Fruit fly (Drosophila melanogaster): ENCODE results near the gene CG44002.

The CG44002 gene

dm6 chr2L:3188875-3189274 is 18.0 kb upstream of the CG44002 start (continued):
- no peak for TF ChIP-seq bigmax (GFP tag; optimal IDR thresholded peaks at IDR 0.05)
- no peak for TF ChIP-seq CG10274 (GFP tag; optimal IDR thresholded peaks at IDR 0.05)
- no peak for TF ChIP-seq maf-S (GFP tag; optimal IDR thresholded peaks at IDR 0.05)
- 0 out of 2 replicates have a peak, but pooled peaks have one; percentile 22 for TF ChIP-seq E2f1 (GFP tag; IDR thresholded peaks at IDR 0.05)
- TF ChIP-seq wor (GFP tag; IDR thresholded peaks at IDR 0.05), result 0 out of 2 replicates have a peak, but pooled peaks have one; percentile 10
- TF ChIP-seq Hey (tag; optimal IDR thresholded peaks at IDR 0.05), result no peak
- no peak for TF ChIP-seq CG16779 (GFP tag; IDR thresholded peaks at IDR 0.05)
- no peak for TF ChIP-seq CG14710 (tag; optimal IDR thresholded peaks at IDR 0.05)
- no peak for TF ChIP-seq eyg (GFP tag; optimal IDR thresholded peaks at IDR 0.05)
- TF ChIP-seq oc (tag; optimal IDR thresholded peaks at IDR 0.05), result no peak
- peak; percentile 15 for TF ChIP-seq Fer3 (tag; optimal IDR thresholded peaks at IDR 0.05)
- TF ChIP-seq CG1024 (GFP tag; IDR thresholded peaks at IDR 0.05), result 0 out of 2 replicates have a peak, but pooled peaks have one; percentile 8
- no peak for TF ChIP-seq Ets65A (GFP tag)
- peak; percentile 29; the same call in 1 of the 2 replicates for TF ChIP-seq lmd (GFP tag; IDR thresholded peaks at IDR 0.05)
- TF ChIP-seq slou (GFP tag; optimal IDR thresholded peaks at IDR 0.05), result no peak
- no peak for TF ChIP-seq bowl (GFP tag; IDR thresholded peaks at IDR 0.05)
- no peak for TF ChIP-seq CG14965 (GFP tag; optimal IDR thresholded peaks at IDR 0.05; ENCODE audit: borderline replicate concordance)
- no peak for TF ChIP-seq dan (GFP tag; IDR thresholded peaks at IDR 0.05)
- 0 out of 2 replicates have a peak, but pooled peaks have one; percentile 26 for TF ChIP-seq Ada2b (GFP tag; IDR thresholded peaks at IDR 0.05)

- TF ChIP-seq Ets65A (GFP tag), result peak; percentile 9
- TF ChIP-seq CTCF (GFP tag; optimal IDR thresholded peaks at IDR 0.05), result peak; percentile 82
- no peak for TF ChIP-seq CG11695 (GFP tag; IDR thresholded peaks at IDR 0.05)
- TF ChIP-seq dpn (GFP tag; optimal IDR thresholded peaks at IDR 0.05), result no peak
- TF ChIP-seq phol (tag; optimal IDR thresholded peaks at IDR 0.05), result peak; percentile 54
- no peak for TF ChIP-seq usp (GFP tag; optimal IDR thresholded peaks at IDR 0.05)
- no peak for TF ChIP-seq CG42726 (GFP tag; IDR thresholded peaks at IDR 0.05; ENCODE audit: partially characterized antibody)
These were observed 12.3 kb upstream of the CG44002 start for dm6 chr2L:3183205-3183604.

DNA sequence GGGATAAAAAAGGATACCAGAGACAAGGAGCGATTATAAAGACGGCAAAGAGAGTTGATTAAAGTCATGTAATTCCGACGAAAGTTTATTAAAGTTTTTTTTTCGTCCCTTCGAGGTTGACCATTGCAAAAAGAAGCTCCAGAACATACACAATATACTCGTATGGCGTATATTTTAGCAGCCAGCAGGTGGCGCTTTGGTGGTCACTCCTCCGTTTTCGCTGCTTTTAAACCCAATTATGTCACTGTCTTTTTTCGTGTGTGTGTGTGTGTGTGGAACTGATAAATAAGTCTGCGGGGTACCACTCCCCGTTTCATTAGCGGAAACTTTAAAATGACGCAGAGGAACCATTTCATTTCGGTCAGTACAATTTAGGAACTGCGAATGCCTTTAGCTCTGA is 8.8 kb upstream of the CG44002 start:
- TF ChIP-seq Dek (tag; optimal IDR thresholded peaks at IDR 0.05) (no peak), CTCF (GFP tag; optimal IDR thresholded peaks at IDR 0.05) (peak; percentile 79), CG10979 (tag; optimal IDR thresholded peaks at IDR 0.05) (peak; percentile 56), CG13894 (tag; optimal IDR thresholded peaks at IDR 0.05) (no peak)

- no peak for TF ChIP-seq CG11398 (GFP tag; optimal IDR thresholded peaks at IDR 0.05)
- TF ChIP-seq Ets65A (GFP tag), result peak; percentile 54
These were observed 2.8 kb upstream of the CG44002 start, which contains the start of the genes CG31698 and CG15404 for dm6 chr2L:3173740-3174139. Gene CG31698, minus strand, starts transcription at chr2L:3173840. Gene CG15404, plus strand, starts transcription at chr2L:3173972.

DNA sequence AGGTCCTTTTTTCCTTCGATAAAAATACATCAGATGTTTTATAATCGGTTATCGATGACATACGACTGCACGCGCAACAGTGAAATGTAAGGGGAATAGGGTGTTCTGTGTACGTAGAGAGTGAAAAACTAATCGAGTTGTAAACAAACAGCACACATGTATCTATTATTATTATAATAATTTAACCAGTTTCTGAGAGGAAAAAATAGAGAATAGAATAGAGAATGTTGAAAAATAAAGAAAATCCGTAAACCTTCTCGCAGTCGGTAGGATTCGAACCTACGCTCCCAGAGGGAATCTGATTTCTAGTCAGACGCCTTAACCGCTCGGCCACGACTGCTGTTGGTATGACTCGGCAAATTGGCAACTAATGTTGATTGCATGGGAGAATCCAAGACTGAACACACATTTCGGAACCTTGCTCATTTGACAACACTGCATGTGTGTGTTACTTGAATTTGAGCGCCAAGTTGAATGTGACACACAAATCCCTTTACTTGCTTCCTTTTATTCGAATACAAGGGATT is 1.9 kb upstream of the CG44002 start:
- TF ChIP-seq CG1792 (GFP tag; optimal IDR thresholded peaks at IDR 0.05) (no peak), HmgZ (tag; optimal IDR thresholded peaks at IDR 0.05) (peak; percentile 53), Doc3 (GFP tag; IDR thresholded peaks at IDR 0.05; ENCODE audit: partially characterized antibody) (peak; percentile 31; the same call in 1 of the 3 replicates), Antp (GFP tag; optimal IDR thresholded peaks at IDR 0.05) (no peak), org-1 (GFP tag; optimal IDR thresholded peaks at IDR 0.05) (no peak), pan (optimal IDR thresholded peaks at IDR 0.05) (no peak), pan (GFP tag; optimal IDR thresholded peaks at IDR 0.05 in 1 of 2, IDR thresholded peaks at IDR 0.05 in 1 of 2) (peak in 1 of 2 experiments; percentile 42), Bdp1 (GFP tag; optimal IDR thresholded peaks at IDR 0.05) (peak; percentile 100), CG2129 (GFP tag; IDR thresholded peaks at IDR 0.05; ENCODE audit: partially characterized antibody) (peak; percentile 18; the same call in 1 of the 2 replicates), Kr (GFP tag; optimal IDR thresholded peaks at IDR 0.05) (no peak), CG30431 (GFP tag; optimal IDR thresholded peaks at IDR 0.05) (no peak), CG2712 (tag; optimal IDR thresholded peaks at IDR 0.05) (peak; percentile 51), scrt (GFP tag; optimal IDR thresholded peaks at IDR 0.05) (peak; percentile 27), GATAe (GFP tag; conservative IDR thresholded peaks at IDR 0.05) (no peak), CG7357 (GFP tag; IDR thresholded peaks at IDR 0.05) (no peak), CrebB (tag; optimal IDR thresholded peaks at IDR 0.05) (no peak), pho (GFP tag; optimal IDR thresholded peaks at IDR 0.05) (no peak)
